Worm (Caenorhabditis elegans): ENCODE results near the gene ebp-1.
A peak's percentile ranks its signal among the peaks of the same experiment; 100 is the strongest.

The ebp-1 gene

DNA sequence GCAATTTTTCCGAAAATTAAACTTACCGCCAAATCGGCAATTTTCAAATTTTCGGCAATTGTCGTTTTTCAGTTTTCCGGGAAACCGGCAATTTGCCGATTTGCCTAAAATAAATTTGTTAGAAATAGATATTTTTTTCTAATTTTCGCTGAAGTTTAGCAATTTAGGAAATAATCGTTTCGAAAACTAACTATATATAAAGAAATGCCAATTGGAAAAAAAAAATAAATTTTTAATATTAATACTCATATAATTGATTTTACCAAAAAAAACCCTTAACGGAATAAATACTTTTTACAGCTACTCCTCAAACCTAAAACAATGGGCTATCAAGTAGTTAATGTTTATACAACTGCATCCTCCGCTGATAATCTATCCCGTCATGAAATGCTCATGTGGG lies at the start of gene ebp-1:
ebp-1 (plus strand) TSS at position 301 of the 400 bp plus-strand sequence.
- TF ChIP-seq nhr-11 (tag; optimal IDR thresholded peaks at IDR 0.05) (no peak), tag-97 (GFP tag; IDR thresholded peaks at IDR 0.05) (no peak), lin-39 (tag; optimal IDR thresholded peaks at IDR 0.05) (no peak), F49E8.2 (tag; optimal IDR thresholded peaks at IDR 0.05; ENCODE audit: borderline replicate concordance) (no peak), dve-1 (tag; optimal IDR thresholded peaks at IDR 0.05; ENCODE audit: insufficient read depth) (no peak), snpc-4 (tag; optimal IDR thresholded peaks at IDR 0.05) (no peak), pqm-1 (tag; optimal IDR thresholded peaks at IDR 0.05) (no peak), ceh-44 (GFP tag; IDR thresholded peaks at IDR 0.05) (no peak), hif-1 (tag; optimal IDR thresholded peaks at IDR 0.05) (no peak), ztf-7 (tag; optimal IDR thresholded peaks at IDR 0.05) (no peak), ceh-62 (tag; optimal IDR thresholded peaks at IDR 0.05) (no peak), php-3 (GFP tag; IDR thresholded peaks at IDR 0.05) (no peak), F10B5.3 (tag; optimal IDR thresholded peaks at IDR 0.05) (no peak), unc-62 (GFP tag; optimal IDR thresholded peaks at IDR 0.05 in 1 of 2) (no peak), unc-62 (tag; optimal IDR thresholded peaks at IDR 0.05) (no peak), Y48G9A.11 (GFP tag; IDR thresholded peaks at IDR 0.05) (no peak), spr-1 (tag; optimal IDR thresholded peaks at IDR 0.05) (no peak), lin-1 (GFP tag; IDR thresholded peaks at IDR 0.05) (no peak), lsy-2 (tag; optimal IDR thresholded peaks at IDR 0.05) (no peak), F37D6.2 (tag; optimal IDR thresholded peaks at IDR 0.05) (no peak)

DNA sequence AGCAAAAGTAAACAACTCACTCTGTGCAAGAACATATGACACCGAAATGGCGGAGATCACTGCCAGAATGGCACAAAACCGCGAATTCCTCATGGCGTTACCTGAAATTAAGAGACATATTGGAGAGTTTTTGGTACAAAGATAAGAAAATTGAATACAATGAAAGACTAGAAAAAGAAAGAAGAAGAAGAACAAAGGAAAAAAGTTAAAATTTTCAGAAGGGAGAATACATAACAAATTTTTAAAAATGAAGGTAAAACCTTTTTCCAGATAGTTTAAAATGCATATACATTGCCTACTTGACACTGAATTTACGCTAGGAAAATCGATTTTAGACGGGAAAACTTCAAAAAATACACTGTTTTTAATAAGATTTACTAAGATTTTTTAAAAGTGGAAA lies 42.1 kb upstream of the ebp-1 start, which contains the start of gene lon-8:
lon-8 (minus strand) TSS at position 101 of the 400 bp plus-strand sequence.
- no peak for TF ChIP-seq hif-1 (tag; optimal IDR thresholded peaks at IDR 0.05)
- TF ChIP-seq zfp-3 (GFP tag; conservative IDR thresholded peaks at IDR 0.05): no peak
- TF ChIP-seq daf-16 (GFP tag; optimal IDR thresholded peaks at IDR 0.05): no peak
- TF ChIP-seq daf-16 (tag; optimal IDR thresholded peaks at IDR 0.05): no peak
- TF ChIP-seq D1046.2 (GFP tag; IDR thresholded peaks at IDR 0.05): no peak
- no peak for TF ChIP-seq nhr-42 (GFP tag; IDR thresholded peaks at IDR 0.05)
- no peak for TF ChIP-seq nhr-28 (tag; optimal IDR thresholded peaks at IDR 0.05)
- TF ChIP-seq lim-7 (GFP tag; IDR thresholded peaks at IDR 0.05): no peak
- TF ChIP-seq rbr-2 (tag; optimal IDR thresholded peaks at IDR 0.05): no peak
- TF ChIP-seq snpc-1.2 (GFP tag; IDR thresholded peaks at IDR 0.05): no peak
- no peak for TF ChIP-seq nhr-76 (tag; optimal IDR thresholded peaks at IDR 0.05)
- TF ChIP-seq aha-1 (tag): no peak
- TF ChIP-seq nhr-102 (tag; optimal IDR thresholded peaks at IDR 0.05): no peak
- no peak for TF ChIP-seq zip-2 (tag; optimal IDR thresholded peaks at IDR 0.05)
- no peak for TF ChIP-seq ceh-32 (tag; optimal IDR thresholded peaks at IDR 0.05; ENCODE audit: poor library complexity)
- no peak for TF ChIP-seq duxl-1 (tag; optimal IDR thresholded peaks at IDR 0.05; ENCODE audit: poor library complexity)
- TF ChIP-seq nhr-11 (tag; optimal IDR thresholded peaks at IDR 0.05): no peak
- no peak for TF ChIP-seq madf-9 (GFP tag; conservative IDR thresholded peaks at IDR 0.05)
- no peak for TF ChIP-seq spr-3 (GFP tag; optimal IDR thresholded peaks at IDR 0.05)
- no peak for TF ChIP-seq nhr-237 (tag; optimal IDR thresholded peaks at IDR 0.05)

DNA sequence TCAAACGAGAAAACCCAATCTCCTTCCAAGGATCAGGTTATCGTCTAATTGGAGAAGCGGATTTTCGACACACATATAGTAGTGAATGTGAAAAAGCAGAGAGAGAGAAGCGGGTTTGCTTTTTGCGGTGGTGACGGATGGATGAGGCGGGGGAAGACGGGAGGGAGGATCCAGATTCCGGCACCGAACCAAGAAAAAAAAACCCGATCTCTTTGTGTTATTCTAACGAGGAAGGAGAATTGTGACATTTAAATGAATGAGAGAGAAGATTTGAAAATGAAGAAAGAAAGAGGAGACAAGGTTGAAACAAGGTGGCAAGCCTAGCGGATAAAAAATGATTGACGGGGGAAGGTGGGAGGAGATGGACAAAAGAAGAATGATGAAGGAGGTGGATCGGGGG lies 39.5 kb upstream of the ebp-1 start:
- TF ChIP-seq sdz-12 (GFP tag; optimal IDR thresholded peaks at IDR 0.05) (no peak), fos-1 (tag; optimal IDR thresholded peaks at IDR 0.05) (no peak), jun-1 (tag; optimal IDR thresholded peaks at IDR 0.05) (no peak), ces-1 (GFP tag; optimal IDR thresholded peaks at IDR 0.05) (no peak), lin-1 (GFP tag; IDR thresholded peaks at IDR 0.05) (no peak), zfp-2 (tag; optimal IDR thresholded peaks at IDR 0.05) (no peak), lin-38 (GFP tag; IDR thresholded peaks at IDR 0.05) (no peak), nhr-48 (tag; optimal IDR thresholded peaks at IDR 0.05) (peak; percentile 26), aly-2 (tag; optimal IDR thresholded peaks at IDR 0.05) (no peak), nhr-41 (GFP tag; IDR thresholded peaks at IDR 0.05) (no peak), hlh-11 (tag; optimal IDR thresholded peaks at IDR 0.05) (peak; percentile 28), pqm-1 (tag; optimal IDR thresholded peaks at IDR 0.05) (no peak)

Data from whole organism, L4 larva.